Worm (Caenorhabditis elegans) whole organism, mixed stage, embryonic: Measurements from ENCODE around the gene nlp-17.

ENCODE experiments used
- elt-1 ChIP-seq: sonication (generic microtip); optimal IDR thresholded peaks from 2 replicates; lab custom pipeline; 2017; ENCODE audit warnings: missing genetic modification characterization, mild to moderate bottlenecking, missing compliant biosample characterization, antibody characterized with exemption, moderate library complexity, borderline replicate concordance; ENCODE audit not compliant: insufficient read depth
- lin-13 ChIP-seq: fragments of 150-350 bp; optimal IDR thresholded peaks from 2 replicates; lab custom pipeline; 2014; ENCODE audit warnings: missing biosample characterization, missing genetic modification characterization
- nhr-237 ChIP-seq: fragments of 150-350 bp; optimal IDR thresholded peaks from 2 replicates; lab custom pipeline; 2014; ENCODE audit warnings: missing biosample characterization, missing genetic modification characterization
- nhr-28 ChIP-seq: fragments of 150-350 bp; optimal IDR thresholded peaks from 2 replicates; lab custom pipeline; 2014; ENCODE audit warnings: missing biosample characterization, missing genetic modification characterization
- pha-4 ChIP-seq: fragments of 150-350 bp; optimal IDR thresholded peaks from 2 replicates; lab custom pipeline; 2018; ENCODE audit warnings: missing biosample characterization, missing genetic modification reagents, missing genetic modification characterization

DNA sequence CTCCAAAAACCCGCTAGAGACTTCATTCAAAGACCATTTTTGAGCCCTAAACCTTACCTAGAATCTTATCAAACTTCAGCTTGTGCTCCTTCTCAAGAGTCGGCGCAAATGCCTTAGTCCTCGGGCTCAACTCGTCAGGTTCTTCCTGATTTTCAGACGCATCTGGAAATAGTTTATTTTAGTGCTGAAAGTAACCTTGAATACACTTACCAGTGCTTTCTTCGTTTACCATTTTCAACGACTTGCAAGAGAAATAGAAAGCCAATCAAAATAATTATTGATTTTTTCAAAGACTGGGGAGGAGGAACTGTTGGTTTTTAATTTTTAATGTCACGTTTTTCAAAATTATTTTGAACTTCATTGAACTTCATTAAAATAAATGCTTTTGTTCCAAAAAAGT is 33.6 kb downstream of the nlp-17 start, which contains the start of the genes ttbk-8.1 and Y38H8A.4:
- TF ChIP-seq lin-13 (no peak), nhr-237 (no peak), pha-4 (tag; lab: Kevin White, UChicago) (no peak), elt-1 (tag; lab: Kevin White, UChicago) (no peak), nhr-28 (no peak)
